Worm (Caenorhabditis elegans) whole organism, L4/young adult: ENCODE data around the gene T05H10.8.
A peak's percentile ranks its signal among the peaks of the same experiment; 100 is the strongest.

ENCODE experiments used
- W03F9.2 ChIP-seq: fragments of 150-350 bp; optimal IDR thresholded peaks from 2 replicates; lab custom pipeline; 2014; ENCODE audit warnings: missing biosample characterization, missing genetic modification characterization
- dao-5 ChIP-seq: sonication (generic microtip); optimal IDR thresholded peaks from 2 replicates; lab custom pipeline; 2016; ENCODE audit warnings: missing genotype, missing genetic modification characterization, moderate library complexity, missing compliant biosample characterization
- him-1 ChIP-seq: sonication (generic microtip); optimal IDR thresholded peaks from 2 replicates; lab custom pipeline; 2016; ENCODE audit warnings: missing genotype, missing genetic modification reagents, missing genetic modification characterization, missing compliant biosample characterization

Gene T05H10.8

ce11 chrII:8037246-8037645, 21.6 kb upstream of the T05H10.8 start, which contains the start of gene arp-6:
arp-6 (minus strand) TSS chrII:8037346.
- TF ChIP-seq him-1 (tag; lab: Kevin White, UChicago) (no peak), dao-5 (tag; lab: Kevin White, UChicago) (no peak), W03F9.2 (tag; lab: Kevin White, UChicago) (no peak)

- TF ChIP-seq W03F9.2 (tag; lab: Kevin White, UChicago) (no peak), dao-5 (tag; lab: Kevin White, UChicago) (no peak), him-1 (tag; lab: Kevin White, UChicago) (no peak)
Observed at ce11 chrII:8037863-8038262, 21.0 kb upstream of the T05H10.8 start, which contains the start of gene C08B11.9. C08B11.9 (minus strand) TSS chrII:8038169.

- no peak for TF ChIP-seq dao-5 (tag; lab: Kevin White, UChicago)
- TF ChIP-seq him-1 (tag; lab: Kevin White, UChicago): no peak
- peak; percentile 77 for TF ChIP-seq W03F9.2 (tag; lab: Kevin White, UChicago)
Observed at ce11 chrII:8039416-8039815, 19.5 kb upstream of the T05H10.8 start, which contains the start of the genes ubh-4 and algn-6. ubh-4 (minus strand) TSS chrII:8039597. algn-6 (plus strand) TSS chrII:8039802.

ce11 chrII:8041642-8042041, 17.2 kb upstream of the T05H10.8 start:
- TF ChIP-seq him-1 (tag; lab: Kevin White, UChicago) (no peak), W03F9.2 (tag; lab: Kevin White, UChicago) (peak; percentile 38), dao-5 (tag; lab: Kevin White, UChicago) (no peak)

ce11 chrII:8042289-8042688, 16.6 kb upstream of the T05H10.8 start, which contains the start of gene T05H10.1:
T05H10.1 (plus strand) TSS chrII:8042589.
- TF ChIP-seq dao-5 (tag; lab: Kevin White, UChicago) (no peak), W03F9.2 (tag; lab: Kevin White, UChicago) (no peak), him-1 (tag; lab: Kevin White, UChicago) (no peak)

- TF ChIP-seq him-1 (tag; lab: Kevin White, UChicago) (no peak), W03F9.2 (tag; lab: Kevin White, UChicago) (no peak)
Observed at ce11 chrII:8047264-8047663, 11.6 kb upstream of the T05H10.8 start, which contains the start of gene apn-1. apn-1 (plus strand) TSS chrII:8047564.

- TF ChIP-seq dao-5 (tag; lab: Kevin White, UChicago): no peak
- TF ChIP-seq W03F9.2 (tag; lab: Kevin White, UChicago): no peak
- TF ChIP-seq him-1 (tag; lab: Kevin White, UChicago): no peak
Observed at ce11 chrII:8050477-8050876, 8.4 kb upstream of the T05H10.8 start, which contains the start of gene mtre-1. mtre-1 (minus strand) TSS chrII:8050577.

- TF ChIP-seq him-1 (tag; lab: Kevin White, UChicago) (no peak), dao-5 (tag; lab: Kevin White, UChicago) (no peak), W03F9.2 (tag; lab: Kevin White, UChicago) (no peak)
Observed at ce11 chrII:8051330-8051729, 7.5 kb upstream of the T05H10.8 start.

- TF ChIP-seq W03F9.2 (tag; lab: Kevin White, UChicago) (no peak), dao-5 (tag; lab: Kevin White, UChicago) (no peak), him-1 (tag; lab: Kevin White, UChicago) (no peak)
Observed at ce11 chrII:8052172-8052571, 6.7 kb upstream of the T05H10.8 start.

ce11 chrII:8052850-8053249, 6.0 kb upstream of the T05H10.8 start, which contains the start of gene T05H10.4:
T05H10.4 (plus strand) TSS chrII:8053150.
- TF ChIP-seq him-1 (tag; lab: Kevin White, UChicago) (no peak), dao-5 (tag; lab: Kevin White, UChicago) (no peak), W03F9.2 (tag; lab: Kevin White, UChicago) (no peak)

ce11 chrII:8057911-8058310, 958 bp upstream of the T05H10.8 start:
- TF ChIP-seq him-1 (tag; lab: Kevin White, UChicago): no peak
- no peak for TF ChIP-seq W03F9.2 (tag; lab: Kevin White, UChicago)
- no peak for TF ChIP-seq dao-5 (tag; lab: Kevin White, UChicago)

ce11 chrII:8059532-8059931, 663 bp downstream of the T05H10.8 start:
- TF ChIP-seq dao-5 (tag; lab: Kevin White, UChicago): no peak
- TF ChIP-seq him-1 (tag; lab: Kevin White, UChicago): no peak
- no peak for TF ChIP-seq W03F9.2 (tag; lab: Kevin White, UChicago)

- no peak for TF ChIP-seq him-1 (tag; lab: Kevin White, UChicago)
- TF ChIP-seq W03F9.2 (tag; lab: Kevin White, UChicago): peak; percentile 66
- no peak for TF ChIP-seq dao-5 (tag; lab: Kevin White, UChicago)
Observed at ce11 chrII:8062334-8062791, 3.5 kb downstream of the T05H10.8 start, which contains the start of gene ufd-2. ufd-2 (plus strand) TSS chrII:8062741.

ce11 chrII:8065985-8066384, 7.1 kb downstream of the T05H10.8 start, which contains the start of gene pdha-1:
pdha-1 (plus strand) TSS chrII:8066285.
- TF ChIP-seq him-1 (tag; lab: Kevin White, UChicago) (no peak), W03F9.2 (tag; lab: Kevin White, UChicago) (no peak), dao-5 (tag; lab: Kevin White, UChicago) (no peak)
